Worm (Caenorhabditis elegans): ENCODE results near the gene arrd-12.

The arrd-12 gene

ce11 chrII:13813950-13814349, 47.9 kb downstream of the arrd-12 start:
- TF ChIP-seq grh-1 (GFP tag; IDR thresholded peaks at IDR 0.05) (no peak), mab-9 (GFP tag; IDR thresholded peaks at IDR 0.05) (no peak), elt-2 (tag; optimal IDR thresholded peaks at IDR 0.05) (peak; percentile 17), nhr-20 (tag; optimal IDR thresholded peaks at IDR 0.05) (no peak), efl-1 (optimal IDR thresholded peaks at IDR 0.05) (no peak), efl-1 (GFP tag; optimal IDR thresholded peaks at IDR 0.05 in 1 of 2) (peak in 1 of 2 experiments; percentile 78), ets-5 (GFP tag; IDR thresholded peaks at IDR 0.05) (no peak)

DNA sequence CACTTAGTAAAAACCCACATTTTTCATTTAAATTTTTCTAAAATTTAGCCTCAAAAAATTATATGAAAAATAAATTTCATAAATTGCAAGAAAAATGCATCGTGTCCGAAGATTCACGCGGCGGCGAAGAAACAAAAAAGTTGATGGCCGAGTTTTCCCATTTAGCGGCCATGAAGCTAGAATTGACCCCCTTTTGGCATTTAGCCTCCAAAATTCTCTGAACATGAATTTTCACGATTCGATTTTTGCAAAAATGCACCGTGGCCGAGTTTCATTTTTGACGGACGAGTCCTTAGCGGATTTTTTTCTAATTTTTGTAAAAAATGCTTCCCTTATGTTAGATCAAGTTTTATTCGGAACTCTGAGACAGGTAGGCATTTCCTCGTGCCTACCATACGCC, 49.5 kb downstream of the arrd-12 start:
- TF ChIP-seq nhr-20 (tag; optimal IDR thresholded peaks at IDR 0.05) (no peak), nhr-77 (tag; optimal IDR thresholded peaks at IDR 0.05) (no peak), nhr-47 (tag; optimal IDR thresholded peaks at IDR 0.05) (no peak), swsn-7 (tag; optimal IDR thresholded peaks at IDR 0.05) (no peak), zip-4 (GFP tag; optimal IDR thresholded peaks at IDR 0.05) (no peak), aly-2 (tag; optimal IDR thresholded peaks at IDR 0.05) (no peak), egl-27 (tag; optimal IDR thresholded peaks at IDR 0.05) (no peak), C16A3.4 (tag; optimal IDR thresholded peaks at IDR 0.05) (no peak), mef-2 (tag; optimal IDR thresholded peaks at IDR 0.05) (no peak), tlp-1 (tag; optimal IDR thresholded peaks at IDR 0.05) (no peak), isw-1 (GFP tag; IDR thresholded peaks at IDR 0.05) (no peak), grh-1 (GFP tag; IDR thresholded peaks at IDR 0.05) (no peak), fos-1 (tag; optimal IDR thresholded peaks at IDR 0.05) (no peak)

All from whole organism, L1 larva.